Fruit fly (Drosophila melanogaster): ENCODE measurements around the gene Pgant4.
A peak's percentile ranks its signal among the peaks of the same experiment; 100 is the strongest.

The Pgant4 gene

DNA sequence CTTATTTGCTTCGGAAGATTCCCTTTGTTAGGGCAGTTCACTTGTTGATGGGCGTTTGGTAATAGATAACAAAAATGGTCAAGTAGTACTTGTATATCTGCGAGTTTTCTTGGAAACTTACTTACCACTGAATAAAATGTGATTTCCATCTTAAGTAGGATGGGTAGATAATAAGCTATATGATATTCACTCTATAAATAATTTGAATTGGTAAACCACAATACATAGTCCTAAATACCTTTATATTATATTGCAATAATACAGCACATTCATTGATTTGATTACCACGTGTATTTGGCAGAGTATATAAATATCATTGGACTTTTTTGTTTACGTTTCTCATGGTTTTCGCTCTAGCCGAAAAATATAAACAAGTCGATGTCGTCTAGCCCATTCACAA lies 3.5 kb downstream of the Pgant4 start (continued):
- no peak for TF ChIP-seq Optix (GFP tag; IDR thresholded peaks at IDR 0.05)
- peak; percentile 24 for TF ChIP-seq CG12219 (GFP tag; optimal IDR thresholded peaks at IDR 0.05)
- peak; percentile 73 for TF ChIP-seq Hmr (GFP tag; optimal IDR thresholded peaks at IDR 0.05)
- peak; percentile 6 for TF ChIP-seq CG3407 (GFP tag; optimal IDR thresholded peaks at IDR 0.05)
- peak; percentile 80 for TF ChIP-seq CoRest (tag; optimal IDR thresholded peaks at IDR 0.05)
- no peak for TF ChIP-seq CG9797 (GFP tag; optimal IDR thresholded peaks at IDR 0.05)
- peak; percentile 77 for TF ChIP-seq Sox100B (GFP tag; optimal IDR thresholded peaks at IDR 0.05)
- no peak for TF ChIP-seq sens-2 (GFP tag; IDR thresholded peaks at IDR 0.05)
- TF ChIP-seq dati (GFP tag; IDR thresholded peaks at IDR 0.05): no peak
- no peak for TF ChIP-seq CG11247 (GFP tag; IDR thresholded peaks at IDR 0.05)
- peak; percentile 52 for TF ChIP-seq CG17359 (tag; optimal IDR thresholded peaks at IDR 0.05)
- TF ChIP-seq Doc3 (GFP tag; IDR thresholded peaks at IDR 0.05; ENCODE audit: partially characterized antibody): no peak
- peak; percentile 76 for TF ChIP-seq HHEX (GFP tag; optimal IDR thresholded peaks at IDR 0.05)
- peak; percentile 58; the same call in 1 of the 2 replicates for TF ChIP-seq CG32532 (GFP tag; IDR thresholded peaks at IDR 0.05)
- TF ChIP-seq CG17568 (GFP tag; optimal IDR thresholded peaks at IDR 0.05): peak; percentile 66
- peak; percentile 77 for TF ChIP-seq Dek (tag; optimal IDR thresholded peaks at IDR 0.05)
- peak; percentile 20; the same call in 1 of the 2 replicates for TF ChIP-seq onecut (GFP tag; IDR thresholded peaks at IDR 0.05)
- TF ChIP-seq Dbx (GFP tag; IDR thresholded peaks at IDR 0.05): peak; percentile 55; the same call in 1 of the 3 replicates
- TF ChIP-seq CG8924 (tag; optimal IDR thresholded peaks at IDR 0.05): peak; percentile 53
- peak; percentile 78 for TF ChIP-seq CG2120 (GFP tag; optimal IDR thresholded peaks at IDR 0.05)
- no peak for TF ChIP-seq CG8944 (GFP tag; optimal IDR thresholded peaks at IDR 0.05)
- TF ChIP-seq CG1024 (GFP tag; IDR thresholded peaks at IDR 0.05): no peak
- TF ChIP-seq wek (GFP tag; optimal IDR thresholded peaks at IDR 0.05): no peak
- peak; percentile 71 for TF ChIP-seq lilli (GFP tag; optimal IDR thresholded peaks at IDR 0.05)
- TF ChIP-seq CTCF (GFP tag; optimal IDR thresholded peaks at IDR 0.05): no peak
- peak; percentile 62 for TF ChIP-seq CG10209 (GFP tag; optimal IDR thresholded peaks at IDR 0.05)
- no peak for TF ChIP-seq CG31365 (tag; optimal IDR thresholded peaks at IDR 0.05)
- no peak for TF ChIP-seq CG34376 (GFP tag; optimal IDR thresholded peaks at IDR 0.05)
- TF ChIP-seq CG13624 (GFP tag; optimal IDR thresholded peaks at IDR 0.05): peak; percentile 23
- TF ChIP-seq CG30020 (tag; optimal IDR thresholded peaks at IDR 0.05): no peak
- TF ChIP-seq hbn (GFP tag; IDR thresholded peaks at IDR 0.05; ENCODE audit: partially characterized antibody): no peak
- TF ChIP-seq CG9727 (GFP tag; optimal IDR thresholded peaks at IDR 0.05): peak; percentile 62
- peak; percentile 73; the same call in 2 of the 3 replicates for TF ChIP-seq tgo (GFP tag; IDR thresholded peaks at IDR 0.05)
- peak; percentile 74 for TF ChIP-seq NfI (GFP tag; optimal IDR thresholded peaks at IDR 0.05)
- peak; percentile 64 for TF ChIP-seq PHDP (tag; optimal IDR thresholded peaks at IDR 0.05)
- TF ChIP-seq gfzf (GFP tag; optimal IDR thresholded peaks at IDR 0.05): no peak
- no peak for TF ChIP-seq NC2α (GFP tag; optimal IDR thresholded peaks at IDR 0.05)
- no peak for TF ChIP-seq fd102C (GFP tag; optimal IDR thresholded peaks at IDR 0.05)
- no peak for TF ChIP-seq CG6272 (GFP tag; IDR thresholded peaks at IDR 0.05)
- no peak for TF ChIP-seq crp (GFP tag; optimal IDR thresholded peaks at IDR 0.05)
- no peak for TF ChIP-seq CG15696 (tag; optimal IDR thresholded peaks at IDR 0.05)
- peak; percentile 72 for TF ChIP-seq CG9817 (tag; optimal IDR thresholded peaks at IDR 0.05)
- TF ChIP-seq Lhr (GFP tag; optimal IDR thresholded peaks at IDR 0.05): no peak
- peak; percentile 49; the same call in 1 of the 2 replicates for TF ChIP-seq CG14014 (GFP tag; IDR thresholded peaks at IDR 0.05)
- TF ChIP-seq CG10147 (GFP tag; optimal IDR thresholded peaks at IDR 0.05): peak; percentile 68
- TF ChIP-seq CG17612 (GFP tag; IDR thresholded peaks at IDR 0.05): no peak
- TF ChIP-seq CG4820 (GFP tag; optimal IDR thresholded peaks at IDR 0.05): peak; percentile 9
- TF ChIP-seq CG4282 (GFP tag; optimal IDR thresholded peaks at IDR 0.05): no peak
- peak; percentile 5 for TF ChIP-seq jumu (GFP tag; optimal IDR thresholded peaks at IDR 0.05)
- no peak for TF ChIP-seq inv (GFP tag; IDR thresholded peaks at IDR 0.05; ENCODE audit: partially characterized antibody)
- TF ChIP-seq pb (GFP tag; optimal IDR thresholded peaks at IDR 0.05): no peak
